Worm (Caenorhabditis elegans) whole organism, midembryonic: ENCODE data around the gene glb-22.

ENCODE experiments used
- T22C8.4 ChIP-seq: fragments of 200-800 bp; sonication (Bioruptor generic); IDR thresholded peaks from 2 replicates; pipeline ENCODE4 v1.3.6; 2022; ENCODE audit warnings: missing genetic modification characterization, missing compliant biosample characterization
- cog-1 ChIP-seq: sonication (generic microtip); optimal IDR thresholded peaks from 2 replicates; lab custom pipeline; 2016; ENCODE audit warnings: missing genetic modification characterization, missing compliant biosample characterization
- flt-1 ChIP-seq: fragments of 200-800 bp; sonication (Bioruptor generic); IDR thresholded peaks from 2 replicates; pipeline ENCODE4 v1.3.6; 2022; ENCODE audit warnings: missing genetic modification characterization, missing compliant biosample characterization
- klf-2 ChIP-seq: fragments of 200-800 bp; sonication (Bioruptor generic); conservative IDR thresholded peaks from 2 replicates; pipeline ENCODE4 v1.3.6; 2022; ENCODE audit warnings: missing genetic modification reagents, missing genetic modification characterization, missing compliant biosample characterization
- med-1 ChIP-seq: sonication (generic microtip); optimal IDR thresholded peaks from 2 replicates; lab custom pipeline; 2017; ENCODE audit warnings: missing genetic modification characterization, mild to moderate bottlenecking, missing compliant biosample characterization, antibody characterized with exemption, missing genetic modification reagents; ENCODE audit not compliant: insufficient read depth
- ref-1 ChIP-seq: fragments of 200-800 bp; sonication (Bioruptor generic); conservative IDR thresholded peaks from 2 replicates; pipeline ENCODE4 v1.3.6; 2022; ENCODE audit warnings: missing genetic modification reagents, missing genetic modification characterization, missing compliant biosample characterization
- tab-1 ChIP-seq: fragments of 200-800 bp; sonication (Bioruptor generic); IDR thresholded peaks from 2 replicates; pipeline ENCODE4 v1.3.6; 2022; ENCODE audit warnings: missing genetic modification characterization, missing compliant biosample characterization
- ztf-23 ChIP-seq: fragments of 200-800 bp; sonication (Bioruptor generic); IDR thresholded peaks from 2 replicates; pipeline ENCODE4 v1.3.6; 2022; ENCODE audit warnings: missing genetic modification reagents, missing genetic modification characterization, missing compliant biosample characterization
- ztf-29 ChIP-seq: fragments of 200-800 bp; sonication (Bioruptor generic); IDR thresholded peaks from 2 replicates; pipeline ENCODE4 v1.3.6; 2022; ENCODE audit warnings: missing genetic modification reagents, missing genetic modification characterization, missing compliant biosample characterization

Gene glb-22

ce11 chrV:14614454-14614853 lies 14.4 kb downstream of the glb-22 start:
- no peak for TF ChIP-seq cog-1 (tag; lab: Kevin White, UChicago)
- no peak for TF ChIP-seq ztf-29
- no peak for TF ChIP-seq med-1
- no peak for TF ChIP-seq flt-1 (GFP tag; lab: Robert Waterston, UW)
- no peak for TF ChIP-seq klf-2 (GFP tag; lab: Robert Waterston, UW)
- no peak for TF ChIP-seq ref-1 (GFP tag; lab: Robert Waterston, UW)
- TF ChIP-seq ztf-23 (GFP tag; lab: Robert Waterston, UW), result no peak
- TF ChIP-seq tab-1 (GFP tag; lab: Robert Waterston, UW), result no peak
- no peak for TF ChIP-seq T22C8.4 (GFP tag; lab: Robert Waterston, UW)

DNA sequence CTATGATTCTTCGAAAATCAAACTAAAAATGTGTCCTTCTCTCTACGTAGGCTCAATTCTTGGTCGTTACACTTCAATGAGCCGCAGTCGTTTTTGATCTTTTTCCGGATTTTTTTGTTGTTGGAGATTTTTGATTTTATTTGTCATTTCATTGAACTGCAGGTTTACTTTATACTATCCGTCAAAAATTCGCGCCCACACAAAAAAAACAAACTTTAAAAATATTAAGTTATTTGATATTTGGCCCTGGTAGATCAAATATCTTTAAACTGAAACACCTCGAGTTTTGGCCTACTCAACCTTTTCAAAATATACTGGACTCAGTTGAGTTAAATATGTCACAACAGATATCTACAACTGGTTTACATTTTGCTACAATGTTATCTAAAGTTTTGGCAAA lies 15.6 kb downstream of the glb-22 start:
- TF ChIP-seq flt-1 (GFP tag; lab: Robert Waterston, UW), result no peak
- TF ChIP-seq ztf-23 (GFP tag; lab: Robert Waterston, UW), result no peak
- TF ChIP-seq klf-2 (GFP tag; lab: Robert Waterston, UW), result no peak
- no peak for TF ChIP-seq med-1
- no peak for TF ChIP-seq ztf-29
- TF ChIP-seq cog-1 (tag; lab: Kevin White, UChicago), result no peak
- no peak for TF ChIP-seq T22C8.4 (GFP tag; lab: Robert Waterston, UW)
- no peak for TF ChIP-seq tab-1 (GFP tag; lab: Robert Waterston, UW)
- no peak for TF ChIP-seq ref-1 (GFP tag; lab: Robert Waterston, UW)

- TF ChIP-seq T22C8.4 (GFP tag; lab: Robert Waterston, UW) (no peak), tab-1 (GFP tag; lab: Robert Waterston, UW) (no peak), ref-1 (GFP tag; lab: Robert Waterston, UW) (no peak), med-1 (no peak), klf-2 (GFP tag; lab: Robert Waterston, UW) (no peak), cog-1 (tag; lab: Kevin White, UChicago) (no peak)
These were observed 17.6 kb downstream of the glb-22 start for ce11 chrV:14617711-14618110.

- no peak for TF ChIP-seq tab-1 (GFP tag; lab: Robert Waterston, UW)
- no peak for TF ChIP-seq med-1
- TF ChIP-seq ztf-23 (GFP tag; lab: Robert Waterston, UW), result no peak
- no peak for TF ChIP-seq cog-1 (tag; lab: Kevin White, UChicago)
- no peak for TF ChIP-seq ref-1 (GFP tag; lab: Robert Waterston, UW)
- no peak for TF ChIP-seq flt-1 (GFP tag; lab: Robert Waterston, UW)
- no peak for TF ChIP-seq ztf-29
- no peak for TF ChIP-seq T22C8.4 (GFP tag; lab: Robert Waterston, UW)
- TF ChIP-seq klf-2 (GFP tag; lab: Robert Waterston, UW), result no peak
These were observed 20.2 kb downstream of the glb-22 start for ce11 chrV:14620311-14620710.

- TF ChIP-seq ref-1 (GFP tag; lab: Robert Waterston, UW), result no peak
- no peak for TF ChIP-seq T22C8.4 (GFP tag; lab: Robert Waterston, UW)
- no peak for TF ChIP-seq cog-1 (tag; lab: Kevin White, UChicago)
- no peak for TF ChIP-seq ztf-23 (GFP tag; lab: Robert Waterston, UW)
- TF ChIP-seq tab-1 (GFP tag; lab: Robert Waterston, UW), result no peak
- TF ChIP-seq ztf-29, result no peak
- no peak for TF ChIP-seq klf-2 (GFP tag; lab: Robert Waterston, UW)
- TF ChIP-seq flt-1 (GFP tag; lab: Robert Waterston, UW), result no peak
- TF ChIP-seq med-1, result no peak
These were observed 20.8 kb downstream of the glb-22 start, which contains the start of gene hot-1 for ce11 chrV:14620835-14621234. Gene hot-1 (plus strand): TSS chrV:14621135.

DNA sequence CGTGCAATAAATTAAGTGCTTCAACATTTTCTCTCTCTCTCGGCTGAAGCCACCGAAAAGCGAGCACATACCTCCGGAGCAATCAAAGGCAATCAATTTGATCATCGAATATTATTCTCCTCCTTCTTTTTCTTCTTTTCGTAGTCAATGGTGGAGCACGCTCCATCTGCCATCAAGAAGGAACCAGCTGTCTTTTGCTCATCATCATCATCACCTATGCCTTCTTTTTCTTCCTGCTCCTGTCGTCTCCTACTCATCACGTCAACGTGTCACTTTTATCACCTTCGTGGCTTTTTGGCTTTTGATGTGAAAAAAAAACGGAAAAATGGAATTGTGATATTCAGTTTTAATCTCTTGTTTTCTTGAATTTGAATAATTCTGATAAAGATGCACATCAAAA lies 25.6 kb downstream of the glb-22 start:
- TF ChIP-seq ref-1 (GFP tag; lab: Robert Waterston, UW), result no peak
- no peak for TF ChIP-seq klf-2 (GFP tag; lab: Robert Waterston, UW)
- TF ChIP-seq cog-1 (tag; lab: Kevin White, UChicago), result no peak
- no peak for TF ChIP-seq med-1
- TF ChIP-seq ztf-29, result no peak
- TF ChIP-seq tab-1 (GFP tag; lab: Robert Waterston, UW), result no peak

DNA sequence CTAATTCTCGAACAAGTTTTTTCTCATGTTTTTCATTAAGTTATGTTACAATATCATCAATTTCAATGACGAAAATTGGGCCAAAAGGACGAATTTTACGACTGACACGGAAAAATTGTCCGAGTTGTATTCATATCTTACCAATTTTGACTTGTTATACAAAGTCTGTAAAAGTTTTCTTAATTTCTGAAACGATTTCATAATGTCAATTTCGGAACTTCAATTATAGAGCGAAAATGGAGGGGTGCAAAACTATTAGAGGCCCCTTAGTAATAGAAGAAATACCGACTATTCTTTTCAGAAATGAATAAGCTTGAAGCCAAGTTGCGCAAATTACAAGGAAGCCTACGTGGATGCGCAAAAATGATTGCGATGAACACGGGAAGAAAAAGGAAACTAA lies 31.5 kb downstream of the glb-22 start, which contains the start of gene F43D2.3:
Gene F43D2.3, plus strand, starts transcription at position 301 of the 400 bp plus-strand sequence.
- TF ChIP-seq T22C8.4 (GFP tag; lab: Robert Waterston, UW) (no peak), tab-1 (GFP tag; lab: Robert Waterston, UW) (no peak)

DNA sequence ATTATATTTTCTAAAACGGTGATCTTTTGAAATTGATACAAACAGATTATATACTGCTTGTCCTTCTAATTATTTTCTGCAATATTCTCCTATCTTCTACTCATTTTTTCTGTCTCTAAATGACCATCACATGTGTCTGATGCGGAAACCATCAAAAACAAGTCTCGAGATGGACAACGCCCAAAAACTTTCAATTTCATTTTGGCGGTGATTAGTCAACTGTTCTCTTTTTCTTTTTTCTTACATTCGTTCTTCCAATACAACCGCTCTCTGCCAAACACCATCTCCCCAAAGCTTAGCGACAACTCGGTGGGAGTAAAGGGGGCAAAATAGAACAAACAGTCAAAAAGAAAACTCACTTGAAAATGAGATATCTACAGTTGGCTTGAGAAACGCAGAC lies 33.2 kb downstream of the glb-22 start:
- no peak for TF ChIP-seq tab-1 (GFP tag; lab: Robert Waterston, UW)
- TF ChIP-seq cog-1 (tag; lab: Kevin White, UChicago), result no peak
- TF ChIP-seq T22C8.4 (GFP tag; lab: Robert Waterston, UW), result no peak
- no peak for TF ChIP-seq ztf-23 (GFP tag; lab: Robert Waterston, UW)
- no peak for TF ChIP-seq klf-2 (GFP tag; lab: Robert Waterston, UW)
- TF ChIP-seq flt-1 (GFP tag; lab: Robert Waterston, UW), result no peak
- no peak for TF ChIP-seq med-1
- no peak for TF ChIP-seq ref-1 (GFP tag; lab: Robert Waterston, UW)
- no peak for TF ChIP-seq ztf-29

DNA sequence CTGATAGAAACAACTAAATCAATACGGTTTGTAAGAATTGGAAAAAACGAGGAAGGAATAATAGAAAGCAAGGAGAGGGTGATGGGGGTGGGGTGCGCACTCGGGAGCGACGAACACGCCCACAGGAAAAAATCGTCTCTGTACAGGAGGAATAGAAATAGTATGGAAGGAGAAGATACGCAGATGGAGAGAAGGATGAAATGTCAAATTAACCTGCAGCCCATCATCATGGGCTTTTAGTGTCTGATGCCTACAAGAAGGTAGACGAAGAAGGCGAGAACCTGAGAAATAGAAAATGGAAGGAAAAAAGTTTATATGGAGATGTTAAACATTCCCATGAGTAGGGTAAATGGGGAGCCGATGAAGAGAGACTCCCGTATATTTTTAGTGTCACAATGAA lies 35.0 kb downstream of the glb-22 start, which contains the start of gene F43D2.6:
Gene F43D2.6, minus strand, starts transcription at position 62 of the 400 bp plus-strand sequence.
- TF ChIP-seq med-1 (no peak), ztf-23 (GFP tag; lab: Robert Waterston, UW) (no peak), ref-1 (GFP tag; lab: Robert Waterston, UW) (no peak), flt-1 (GFP tag; lab: Robert Waterston, UW) (no peak), cog-1 (tag; lab: Kevin White, UChicago) (no peak), T22C8.4 (GFP tag; lab: Robert Waterston, UW) (no peak), ztf-29 (no peak), tab-1 (GFP tag; lab: Robert Waterston, UW) (no peak), klf-2 (GFP tag; lab: Robert Waterston, UW) (no peak)

ce11 chrV:14638075-14638474 lies 38.0 kb downstream of the glb-22 start:
- no peak for TF ChIP-seq cog-1 (tag; lab: Kevin White, UChicago)
- TF ChIP-seq ztf-23 (GFP tag; lab: Robert Waterston, UW), result no peak
- TF ChIP-seq tab-1 (GFP tag; lab: Robert Waterston, UW), result no peak
- TF ChIP-seq flt-1 (GFP tag; lab: Robert Waterston, UW), result no peak
- TF ChIP-seq ztf-29, result no peak
- TF ChIP-seq klf-2 (GFP tag; lab: Robert Waterston, UW), result no peak
- TF ChIP-seq T22C8.4 (GFP tag; lab: Robert Waterston, UW), result no peak
- no peak for TF ChIP-seq ref-1 (GFP tag; lab: Robert Waterston, UW)
- TF ChIP-seq med-1, result no peak
